Worm (Caenorhabditis elegans): ENCODE results near the gene ZC376.8.
A peak's percentile ranks its signal among the peaks of the same experiment; 100 is the strongest.

The ZC376.8 gene

ce11 chrV:14150966-14151365 is 29.1 kb upstream of the ZC376.8 start:
- TF ChIP-seq him-1 (tag; optimal IDR thresholded peaks at IDR 0.05), result no peak
- no peak for TF ChIP-seq dao-5 (tag; optimal IDR thresholded peaks at IDR 0.05)
- no peak for TF ChIP-seq W03F9.2 (tag; optimal IDR thresholded peaks at IDR 0.05)

- TF ChIP-seq dao-5 (tag; optimal IDR thresholded peaks at IDR 0.05) (no peak), him-1 (tag; optimal IDR thresholded peaks at IDR 0.05) (no peak), W03F9.2 (tag; optimal IDR thresholded peaks at IDR 0.05) (no peak)
Observed at ce11 chrV:14153615-14154014, 26.4 kb upstream of the ZC376.8 start.

- TF ChIP-seq dao-5 (tag; optimal IDR thresholded peaks at IDR 0.05) (no peak), him-1 (tag; optimal IDR thresholded peaks at IDR 0.05) (no peak), W03F9.2 (tag; optimal IDR thresholded peaks at IDR 0.05) (no peak)
Observed at ce11 chrV:14156468-14156867, 23.6 kb upstream of the ZC376.8 start, which contains the start of gene AH10.2. AH10.2 (plus strand) TSS chrV:14156768.

- TF ChIP-seq W03F9.2 (tag; optimal IDR thresholded peaks at IDR 0.05), result no peak
- no peak for TF ChIP-seq him-1 (tag; optimal IDR thresholded peaks at IDR 0.05)
- TF ChIP-seq dao-5 (tag; optimal IDR thresholded peaks at IDR 0.05), result no peak
Observed at ce11 chrV:14160698-14161097, 19.3 kb upstream of the ZC376.8 start, which contains the start of gene cest-1.2. cest-1.2 (minus strand) TSS chrV:14160862.

ce11 chrV:14162959-14163548 is 17.0 kb upstream of the ZC376.8 start, which contains the start of gene srd-26:
srd-26 (minus strand) TSS chrV:14163009.
- TF ChIP-seq W03F9.2 (tag; optimal IDR thresholded peaks at IDR 0.05) (no peak), dao-5 (tag; optimal IDR thresholded peaks at IDR 0.05) (no peak), him-1 (tag; optimal IDR thresholded peaks at IDR 0.05) (no peak)

- TF ChIP-seq him-1 (tag; optimal IDR thresholded peaks at IDR 0.05), result no peak
- TF ChIP-seq dao-5 (tag; optimal IDR thresholded peaks at IDR 0.05), result no peak
- TF ChIP-seq W03F9.2 (tag; optimal IDR thresholded peaks at IDR 0.05), result no peak
Observed at ce11 chrV:14165745-14166144, 14.3 kb upstream of the ZC376.8 start.

ce11 chrV:14166630-14167029 is 13.4 kb upstream of the ZC376.8 start, which contains the start of gene cest-1.1:
cest-1.1 (minus strand) TSS chrV:14166730.
- TF ChIP-seq dao-5 (tag; optimal IDR thresholded peaks at IDR 0.05) (no peak), W03F9.2 (tag; optimal IDR thresholded peaks at IDR 0.05) (no peak), him-1 (tag; optimal IDR thresholded peaks at IDR 0.05) (no peak)

ce11 chrV:14167629-14168028 is 12.4 kb upstream of the ZC376.8 start, which contains the start of gene ocam-1:
ocam-1 (minus strand) TSS chrV:14167729.
- no peak for TF ChIP-seq W03F9.2 (tag; optimal IDR thresholded peaks at IDR 0.05)
- TF ChIP-seq dao-5 (tag; optimal IDR thresholded peaks at IDR 0.05), result no peak
- no peak for TF ChIP-seq him-1 (tag; optimal IDR thresholded peaks at IDR 0.05)

- TF ChIP-seq W03F9.2 (tag; optimal IDR thresholded peaks at IDR 0.05) (no peak), dao-5 (tag; optimal IDR thresholded peaks at IDR 0.05) (no peak), him-1 (tag; optimal IDR thresholded peaks at IDR 0.05) (no peak)
Observed at ce11 chrV:14171284-14171683, 8.8 kb upstream of the ZC376.8 start, which contains the start of gene cest-2.1. cest-2.1 (minus strand) TSS chrV:14171481.

ce11 chrV:14175216-14175615 is 4.8 kb upstream of the ZC376.8 start, which contains the start of gene cest-2.2:
cest-2.2 (minus strand) TSS chrV:14175355.
- no peak for TF ChIP-seq him-1 (tag; optimal IDR thresholded peaks at IDR 0.05)
- TF ChIP-seq dao-5 (tag; optimal IDR thresholded peaks at IDR 0.05), result no peak
- no peak for TF ChIP-seq W03F9.2 (tag; optimal IDR thresholded peaks at IDR 0.05)

ce11 chrV:14176572-14176971 is 3.5 kb upstream of the ZC376.8 start:
- TF ChIP-seq him-1 (tag; optimal IDR thresholded peaks at IDR 0.05), result no peak

ce11 chrV:14177657-14178129 is 2.4 kb upstream of the ZC376.8 start, which contains the start of gene ceh-74:
ceh-74 (plus strand) TSS chrV:14178079.
- TF ChIP-seq dao-5 (tag; optimal IDR thresholded peaks at IDR 0.05) (no peak), W03F9.2 (tag; optimal IDR thresholded peaks at IDR 0.05) (no peak), him-1 (tag; optimal IDR thresholded peaks at IDR 0.05) (no peak)

- TF ChIP-seq W03F9.2 (tag; optimal IDR thresholded peaks at IDR 0.05) (no peak), him-1 (tag; optimal IDR thresholded peaks at IDR 0.05) (no peak), dao-5 (tag; optimal IDR thresholded peaks at IDR 0.05) (no peak)
Observed at ce11 chrV:14182860-14183259, 2.8 kb downstream of the ZC376.8 start, which contains the start of gene cest-2.3. cest-2.3 (minus strand) TSS chrV:14182960.

- TF ChIP-seq dao-5 (tag; optimal IDR thresholded peaks at IDR 0.05), result no peak
- peak; percentile 60 for TF ChIP-seq W03F9.2 (tag; optimal IDR thresholded peaks at IDR 0.05)
Observed at ce11 chrV:14185438-14185837, 5.4 kb downstream of the ZC376.8 start, which contains the start of the genes trm-1 and ints-2. trm-1 (minus strand) TSS chrV:14185612. ints-2 (plus strand) TSS chrV:14185686.

Measured in whole organism, L4/young adult.